Fruit fly (Drosophila melanogaster): ENCODE measurements around the gene CG3558.

CG3558 gene

dm6 chr2L:3003399-3003798, 10.7 kb downstream of the CG3558 start (continued):
- TF ChIP-seq CG12071 (GFP tag; optimal IDR thresholded peaks at IDR 0.05) (peak; percentile 68), CG32532 (GFP tag; IDR thresholded peaks at IDR 0.05) (no peak), CG6813 (GFP tag; optimal IDR thresholded peaks at IDR 0.05) (peak; percentile 23), Atf3 (GFP tag; optimal IDR thresholded peaks at IDR 0.05) (no peak), CG5180 (GFP tag; optimal IDR thresholded peaks at IDR 0.05) (peak; percentile 47), D19A (tag; optimal IDR thresholded peaks at IDR 0.05) (peak; percentile 87), HLH54F (GFP tag; optimal IDR thresholded peaks at IDR 0.05) (no peak), CG17186 (GFP tag; optimal IDR thresholded peaks at IDR 0.05) (peak; percentile 2), ssp (GFP tag; IDR thresholded peaks at IDR 0.05) (no peak), pnt (GFP tag; optimal IDR thresholded peaks at IDR 0.05) (no peak), CG6272 (GFP tag; IDR thresholded peaks at IDR 0.05) (no peak), Six4 (GFP tag; optimal IDR thresholded peaks at IDR 0.05) (peak; percentile 45), chn (GFP tag; optimal IDR thresholded peaks at IDR 0.05) (no peak), ems (GFP tag; optimal IDR thresholded peaks at IDR 0.05) (peak; percentile 14), run (tag; optimal IDR thresholded peaks at IDR 0.05) (peak; percentile 56), CG30431 (GFP tag; optimal IDR thresholded peaks at IDR 0.05) (no peak), bsh (GFP tag; optimal IDR thresholded peaks at IDR 0.05) (peak in 1 of 2 experiments; percentile 61), tup (GFP tag; optimal IDR thresholded peaks at IDR 0.05) (no peak), GATAe (GFP tag; conservative IDR thresholded peaks at IDR 0.05) (no peak), sqz (GFP tag; optimal IDR thresholded peaks at IDR 0.05) (peak; percentile 61), CG2678 (tag; optimal IDR thresholded peaks at IDR 0.05) (peak; percentile 78), gfzf (GFP tag; optimal IDR thresholded peaks at IDR 0.05) (no peak), zen2 (GFP tag; IDR thresholded peaks at IDR 0.05; ENCODE audit: partially characterized antibody) (no peak), stc (GFP tag; IDR thresholded peaks at IDR 0.05) (peak; percentile 67), CG10654 (GFP tag; optimal IDR thresholded peaks at IDR 0.05) (peak; percentile 16), slp2 (GFP tag; optimal IDR thresholded peaks at IDR 0.05) (no peak), grau (tag; optimal IDR thresholded peaks at IDR 0.05) (peak; percentile 57), Side (GFP tag; optimal IDR thresholded peaks at IDR 0.05) (no peak), wek (GFP tag; optimal IDR thresholded peaks at IDR 0.05) (peak; percentile 25), CG33557 (GFP tag; optimal IDR thresholded peaks at IDR 0.05) (no peak), slou (GFP tag; optimal IDR thresholded peaks at IDR 0.05) (no peak), CG4328 (GFP tag; optimal IDR thresholded peaks at IDR 0.05) (no peak), Atf6 (GFP tag; IDR thresholded peaks at IDR 0.05) (no peak), CG13775 (GFP tag; optimal IDR thresholded peaks at IDR 0.05) (no peak), CG3281 (GFP tag; optimal IDR thresholded peaks at IDR 0.05) (no peak), Opbp (GFP tag; IDR thresholded peaks at IDR 0.05; ENCODE audit: partially characterized antibody) (no peak), D (optimal IDR thresholded peaks at IDR 0.05) (no peak), D (GFP tag; optimal IDR thresholded peaks at IDR 0.05) (peak; percentile 57), ham (GFP tag; IDR thresholded peaks at IDR 0.05) (no peak), CG4820 (GFP tag; optimal IDR thresholded peaks at IDR 0.05) (peak; percentile 12), CG14710 (tag; optimal IDR thresholded peaks at IDR 0.05) (peak; percentile 15), sens (GFP tag) (peak; percentile 92), CG11247 (GFP tag; IDR thresholded peaks at IDR 0.05) (no peak), ind (GFP tag; optimal IDR thresholded peaks at IDR 0.05) (peak; percentile 41), hkb (optimal IDR thresholded peaks at IDR 0.05) (no peak), hkb (GFP tag; IDR thresholded peaks at IDR 0.05) (0 out of 2 replicates have a peak, but pooled peaks have one; percentile 55), dpn (GFP tag; optimal IDR thresholded peaks at IDR 0.05) (peak in 1 of 2 experiments; percentile 41), Hsf (GFP tag; optimal IDR thresholded peaks at IDR 0.05) (no peak), sd (tag; optimal IDR thresholded peaks at IDR 0.05) (peak; percentile 20), ewg (GFP tag; optimal IDR thresholded peaks at IDR 0.05) (peak; percentile 49), CG2889 (GFP tag; IDR thresholded peaks at IDR 0.05) (no peak), CG12769 (tag; optimal IDR thresholded peaks at IDR 0.05) (peak; percentile 30)
